Worm (Caenorhabditis elegans) whole organism, L4 larva: Measurements from ENCODE around the gene B0280.7.

ENCODE experiments used
- F44E2.7 ChIP-seq: fragments of 200-800 bp; sonication (Bioruptor generic); IDR thresholded peaks from 2 replicates; pipeline ENCODE4 v2.1.2; 2022; ENCODE audit warnings: missing genetic modification characterization, missing compliant biosample characterization
- F49E8.2 ChIP-seq: sonication (generic microtip); optimal IDR thresholded peaks from 2 replicates; lab custom pipeline; 2016; ENCODE audit warnings: missing compliant biosample characterization, mild to moderate bottlenecking, missing genetic modification characterization, borderline replicate concordance
- T20F7.1 ChIP-seq: fragments of 200-800 bp; sonication (Bioruptor generic); optimal IDR thresholded peaks from 2 replicates; lab custom pipeline; 2018; ENCODE audit warnings: mild to moderate bottlenecking, missing genetic modification characterization, missing compliant biosample characterization
- Y75B8A.6 ChIP-seq: fragments of 200-800 bp; sonication (Bioruptor generic); IDR thresholded peaks from 2 replicates; pipeline ENCODE4 v1.3.6; 2022; ENCODE audit warnings: missing genetic modification reagents, missing genetic modification characterization, missing compliant biosample characterization
- aha-1 ChIP-seq: fragments of 150-350 bp; peaks from one replicate; lab custom pipeline; 2014; ENCODE audit warnings: missing biosample characterization, missing genetic modification characterization
- attf-4 ChIP-seq: sonication (generic microtip); optimal IDR thresholded peaks from 3 replicates; lab custom pipeline; 2017; ENCODE audit warnings: missing biosample characterization, missing genetic modification characterization
- ceh-20 ChIP-seq: fragments of 200-800 bp; sonication (Bioruptor generic); IDR thresholded peaks from 2 replicates; pipeline ENCODE4 v1.3.6; 2022; ENCODE audit warnings: missing genetic modification reagents, missing genetic modification characterization, missing compliant biosample characterization
- ceh-62 ChIP-seq: sonication (generic microtip); optimal IDR thresholded peaks from 2 replicates; lab custom pipeline; 2017; ENCODE audit warnings: missing biosample characterization, missing genetic modification characterization
- hif-1 ChIP-seq, 2 experiments: sonication (generic microtip); optimal IDR thresholded peaks; 2 replicates each; lab custom pipeline; 2016 to 2017; ENCODE audit warnings: missing compliant biosample characterization in 2 of 2, missing genetic modification characterization in 2 of 2, missing genetic modification reagents in 2 of 2, missing genotype in 2 of 2, mild to moderate bottlenecking in 1 of 2
- hlh-30 ChIP-seq: sonication (generic microtip); optimal IDR thresholded peaks from 2 replicates; lab custom pipeline; 2017; ENCODE audit warnings: antibody characterized with exemption, mild to moderate bottlenecking, missing genetic modification characterization, missing compliant biosample characterization; ENCODE audit not compliant: insufficient read depth
- lin-13 ChIP-seq: fragments of 150-350 bp; optimal IDR thresholded peaks from 2 replicates; lab custom pipeline; 2014; ENCODE audit warnings: missing biosample characterization, missing genetic modification reagents, missing genetic modification characterization
- lin-15B ChIP-seq: fragments of 150-350 bp; sonication (generic microtip); optimal IDR thresholded peaks from 3 replicates; lab custom pipeline; 2014; ENCODE audit warnings: missing biosample characterization, missing genetic modification characterization
- lin-29 ChIP-seq: fragments of 200-800 bp; sonication (Bioruptor generic); IDR thresholded peaks from 2 replicates; pipeline ENCODE4 v1.3.6; 2022; ENCODE audit warnings: missing genetic modification reagents, missing genetic modification characterization, missing compliant biosample characterization
- lsy-2 ChIP-seq, 2 experiments: fragments of 150-350 bp in 1 of 2; sonication (generic microtip) in 1 of 2; optimal IDR thresholded peaks; 2 replicates each; lab custom pipeline; 2014 to 2017; ENCODE audit warnings: missing biosample characterization in 2 of 2, missing genetic modification characterization in 2 of 2
- mes-2 ChIP-seq: sonication (generic microtip); optimal IDR thresholded peaks from 2 replicates; lab custom pipeline; 2016; ENCODE audit warnings: missing genotype, mild to moderate bottlenecking, missing genetic modification characterization, missing compliant biosample characterization; ENCODE audit not compliant: poor library complexity, severe bottlenecking
- mxl-2 ChIP-seq: fragments of 200-800 bp; sonication (Bioruptor generic); conservative IDR thresholded peaks from 2 replicates; pipeline ENCODE4 v1.3.6; 2022; ENCODE audit warnings: missing genetic modification reagents, missing genetic modification characterization, missing compliant biosample characterization
- nhr-102 ChIP-seq: sonication (generic microtip); optimal IDR thresholded peaks from 2 replicates; lab custom pipeline; 2016; ENCODE audit warnings: mild to moderate bottlenecking, missing genetic modification characterization, moderate library complexity, missing compliant biosample characterization
- nhr-11 ChIP-seq: fragments of 150-350 bp; optimal IDR thresholded peaks from 2 replicates; lab custom pipeline; 2014; ENCODE audit warnings: missing biosample characterization, missing genetic modification characterization
- nhr-237 ChIP-seq: sonication (generic microtip); optimal IDR thresholded peaks from 2 replicates; lab custom pipeline; 2017; ENCODE audit warnings: missing biosample characterization, missing genetic modification characterization
- nhr-76 ChIP-seq: fragments of 150-350 bp; optimal IDR thresholded peaks from 2 replicates; lab custom pipeline; 2014; ENCODE audit warnings: missing biosample characterization, missing genetic modification characterization
- php-3 ChIP-seq: fragments of 200-800 bp; sonication (Bioruptor generic); IDR thresholded peaks from 2 replicates; pipeline ENCODE4 v1.3.6; 2022; ENCODE audit warnings: missing genetic modification reagents, missing genetic modification characterization, missing compliant biosample characterization
- pqm-1 ChIP-seq: sonication (generic microtip); optimal IDR thresholded peaks from 2 replicates; lab custom pipeline; 2017; ENCODE audit warnings: missing biosample characterization, missing genetic modification characterization
- saeg-2 ChIP-seq: fragments of 200-800 bp; sonication (Bioruptor generic); IDR thresholded peaks from 2 replicates; pipeline ENCODE4 v1.3.6; 2022; ENCODE audit warnings: missing genetic modification reagents, missing genetic modification characterization, missing compliant biosample characterization
- tag-97 ChIP-seq: fragments of 200-800 bp; sonication (Bioruptor generic); IDR thresholded peaks from 2 replicates; pipeline ENCODE4 v1.3.6; 2022; ENCODE audit warnings: missing genetic modification characterization, missing compliant biosample characterization
- unc-39 ChIP-seq: sonication (generic microtip); optimal IDR thresholded peaks from 2 replicates; lab custom pipeline; 2017; ENCODE audit warnings: missing biosample characterization, missing genetic modification characterization
- vab-7 ChIP-seq: fragments of 200-800 bp; sonication (Bioruptor generic); IDR thresholded peaks from 2 replicates; pipeline ENCODE4 v1.3.6; 2022; ENCODE audit warnings: missing genetic modification reagents, missing genetic modification characterization, missing compliant biosample characterization
- zip-2 ChIP-seq: fragments of 150-350 bp; optimal IDR thresholded peaks from 2 replicates; lab custom pipeline; 2014; ENCODE audit warnings: missing biosample characterization, missing genetic modification characterization

Gene B0280.7

ce11 chrIII:7067385-7067896 is 44.3 kb downstream of the B0280.7 start, which contains the start of gene ger-1:
ger-1 (minus strand) TSS chrIII:7067477.
- TF ChIP-seq aha-1 (tag; lab: Kevin White, UChicago) (peak; percentile 39), pqm-1 (tag; lab: Kevin White, UChicago) (no peak), mes-2 (tag; lab: Kevin White, UChicago) (peak; percentile 56), nhr-237 (tag; lab: Kevin White, UChicago) (no peak), lsy-2 (tag; optimal IDR thresholded peaks at IDR 0.05; lab: Kevin White, UChicago) (no peak)

ce11 chrIII:7064185-7064584 is 47.5 kb downstream of the B0280.7 start, which contains the start of gene R01H2.4:
R01H2.4 (minus strand) TSS chrIII:7064285.
- no peak for TF ChIP-seq lin-15B
- no peak for TF ChIP-seq ceh-62 (tag; lab: Kevin White, UChicago)
- TF ChIP-seq F49E8.2, result no peak
- TF ChIP-seq zip-2 (tag; lab: Kevin White, UChicago), result no peak
- TF ChIP-seq Y75B8A.6 (GFP tag; lab: Robert Waterston, UW), result no peak
- no peak for TF ChIP-seq vab-7 (GFP tag; lab: Robert Waterston, UW)
- no peak for TF ChIP-seq attf-4 (tag; lab: Kevin White, UChicago)
- no peak for TF ChIP-seq unc-39 (tag; lab: Kevin White, UChicago)
- TF ChIP-seq nhr-102 (tag; lab: Kevin White, UChicago), result no peak
- TF ChIP-seq tag-97 (GFP tag; lab: Robert Waterston, UW), result no peak
- no peak for TF ChIP-seq nhr-11 (tag; lab: Kevin White, UChicago)
- TF ChIP-seq hlh-30 (tag; lab: Kevin White, UChicago), result no peak
- TF ChIP-seq F44E2.7 (GFP tag; lab: Robert Waterston, UW), result no peak

- no peak for TF ChIP-seq mxl-2 (GFP tag; lab: Robert Waterston, UW)
- peak; percentile 93 for TF ChIP-seq aha-1 (tag; lab: Kevin White, UChicago)
Observed at ce11 chrIII:7063061-7063460, 48.6 kb downstream of the B0280.7 start.

ce11 chrIII:7062580-7062979 is 49.1 kb downstream of the B0280.7 start, which contains the start of gene R01H2.1:
R01H2.1 (plus strand) TSS chrIII:7062880.
- TF ChIP-seq php-3 (GFP tag; lab: Robert Waterston, UW), result no peak
- no peak for TF ChIP-seq saeg-2 (GFP tag; lab: Robert Waterston, UW)
- TF ChIP-seq lsy-2 (tag; optimal IDR thresholded peaks at IDR 0.05; lab: Kevin White, UChicago), result no peak
- TF ChIP-seq hif-1 (tag; optimal IDR thresholded peaks at IDR 0.05; lab: Kevin White, UChicago), result no peak
- TF ChIP-seq zip-2 (tag; lab: Kevin White, UChicago), result no peak

ce11 chrIII:7060531-7061095 is 51.1 kb downstream of the B0280.7 start, which contains the start of gene egg-2:
egg-2 (minus strand) TSS chrIII:7060583.
- TF ChIP-seq lin-29 (GFP tag; lab: Robert Waterston, UW) (no peak), hif-1 (tag; optimal IDR thresholded peaks at IDR 0.05; lab: Kevin White, UChicago) (no peak), F44E2.7 (GFP tag; lab: Robert Waterston, UW) (no peak), lin-13 (GFP tag; lab: Kevin White, UChicago) (no peak), ceh-20 (GFP tag; lab: Robert Waterston, UW) (no peak), T20F7.1 (GFP tag; lab: Kevin White, UChicago) (no peak), ceh-62 (tag; lab: Kevin White, UChicago) (no peak), nhr-76 (tag; lab: Kevin White, UChicago) (no peak)
- TF ChIP-seq, all 104 proteins: peak for 0
